Fruit fly (Drosophila melanogaster) whole organism, embryonic: ENCODE data around the gene CG14881.

ENCODE experiments used
- BEAF-32 ChIP-seq: fragments of 200-800 bp; sonication (Bioruptor generic); optimal IDR thresholded peaks from 3 replicates; lab custom pipeline; 2017; ENCODE audit warnings: missing biosample characterization, missing genetic modification characterization, mild to moderate bottlenecking, moderate library complexity, missing genetic modification reagents
- CG10209 ChIP-seq: fragments of 200-800 bp; sonication (Bioruptor generic); optimal IDR thresholded peaks from 3 replicates; lab custom pipeline; 2017; ENCODE audit warnings: missing biosample characterization, mild to moderate bottlenecking, missing genetic modification characterization, missing genetic modification reagents
- CG10366 ChIP-seq: fragments of 200-800 bp; sonication (Bioruptor generic); IDR thresholded peaks from 2 replicates; pipeline ENCODE4 v1.3.6; 2022; ENCODE audit warnings: missing biosample characterization, missing genetic modification characterization
- CG12071 ChIP-seq: fragments of 200-800 bp; sonication (Bioruptor generic); optimal IDR thresholded peaks from 3 replicates; lab custom pipeline; 2018; ENCODE audit warnings: missing biosample characterization, mild to moderate bottlenecking, missing genetic modification characterization
- CG12744 ChIP-seq: fragments of 200-800 bp; sonication (Bioruptor generic); optimal IDR thresholded peaks from 2 replicates; lab custom pipeline; 2016; ENCODE audit warnings: missing biosample characterization, missing genetic modification characterization
- CG13287 ChIP-seq: fragments of 200-800 bp; sonication (Bioruptor generic); IDR thresholded peaks from 2 replicates; pipeline ENCODE4 v1.3.6; 2022; ENCODE audit warnings: missing biosample characterization, missing genetic modification characterization; ENCODE audit not compliant: partially characterized antibody
- CG15696 ChIP-seq: fragments of 200-800 bp; sonication (Bioruptor generic); optimal IDR thresholded peaks from 2 replicates; lab custom pipeline; 2019; ENCODE audit warnings: missing biosample characterization, mild to moderate bottlenecking, missing genetic modification characterization, moderate library complexity
- CG17829 ChIP-seq: fragments of 200-800 bp; optimal IDR thresholded peaks from 2 replicates; lab custom pipeline; 2019; ENCODE audit warnings: missing biosample characterization, mild to moderate bottlenecking, missing genetic modification characterization, moderate library complexity
- CG18011 ChIP-seq: fragments of 200-800 bp; sonication (Bioruptor generic); optimal IDR thresholded peaks from 2 replicates; lab custom pipeline; 2017; ENCODE audit warnings: missing biosample characterization, missing genetic modification characterization, mild to moderate bottlenecking, moderate library complexity, missing genotype
- CG18599 ChIP-seq: fragments of 200-800 bp; sonication (Bioruptor generic); optimal IDR thresholded peaks from 3 replicates; lab custom pipeline; 2017; ENCODE audit warnings: missing biosample characterization, missing genetic modification characterization, mild to moderate bottlenecking, moderate library complexity, missing genetic modification reagents
- CG30020 ChIP-seq: fragments of 200-800 bp; optimal IDR thresholded peaks from 2 replicates; lab custom pipeline; 2019; ENCODE audit warnings: missing biosample characterization, mild to moderate bottlenecking, missing genetic modification characterization, moderate library complexity
- CG32772 ChIP-seq: fragments of 200-800 bp; sonication (Bioruptor generic); IDR thresholded peaks from 2 replicates; pipeline ENCODE4 v1.3.6; 2022; ENCODE audit warnings: missing biosample characterization, missing genetic modification characterization
- CG34224 ChIP-seq: fragments of 200-800 bp; sonication (Bioruptor generic); IDR thresholded peaks from 3 replicates; pipeline ENCODE4 v1.3.6; 2022; ENCODE audit warnings: missing biosample characterization, missing genetic modification characterization; ENCODE audit not compliant: partially characterized antibody
- CG4282 ChIP-seq: fragments of 200-800 bp; sonication (Bioruptor generic); optimal IDR thresholded peaks from 2 replicates; lab custom pipeline; 2016; ENCODE audit warnings: missing biosample characterization, missing genetic modification characterization
- CG4360 ChIP-seq: fragments of 200-800 bp; sonication (Bioruptor generic); IDR thresholded peaks from 2 replicates; pipeline ENCODE4 v1.3.6; 2022; ENCODE audit warnings: missing biosample characterization, missing genetic modification characterization
- CG4854 ChIP-seq: fragments of 200-800 bp; sonication (Bioruptor generic); optimal IDR thresholded peaks from 2 replicates; lab custom pipeline; 2016; ENCODE audit warnings: missing biosample characterization, missing genetic modification characterization, inconsistent platforms
- CG6683 ChIP-seq: fragments of 200-800 bp; sonication (Bioruptor generic); optimal IDR thresholded peaks from 2 replicates; lab custom pipeline; 2017; ENCODE audit warnings: missing biosample characterization, mild to moderate bottlenecking, missing genetic modification characterization, missing genetic modification reagents
- CG7839 ChIP-seq: fragments of 200-800 bp; sonication (Bioruptor generic); optimal IDR thresholded peaks from 3 replicates; lab custom pipeline; 2018; ENCODE audit warnings: missing biosample characterization, mild to moderate bottlenecking, missing genetic modification characterization, moderate library complexity
- CG8290 ChIP-seq, 3 experiments: fragments of 200-800 bp; sonication (Bioruptor generic); optimal IDR thresholded peaks; 2 replicates each; lab custom pipeline; 2016 to 2019; ENCODE audit warnings: missing biosample characterization in 3 of 3, missing genetic modification characterization in 3 of 3, mild to moderate bottlenecking in 2 of 3, moderate library complexity in 1 of 3
- CG9437 ChIP-seq: fragments of 200-800 bp; sonication (Bioruptor generic); optimal IDR thresholded peaks from 2 replicates; lab custom pipeline; 2018; ENCODE audit warnings: missing biosample characterization, mild to moderate bottlenecking, missing genetic modification characterization
- CHES-1-like ChIP-seq: fragments of 200-800 bp; sonication (Bioruptor generic); optimal IDR thresholded peaks from 2 replicates; lab custom pipeline; 2016; ENCODE audit warnings: missing biosample characterization, missing genetic modification characterization
- CTCF ChIP-seq: fragments of 200-800 bp; sonication (Bioruptor generic); optimal IDR thresholded peaks from 2 replicates; lab custom pipeline; 2017; ENCODE audit warnings: missing biosample characterization, mild to moderate bottlenecking, missing genetic modification characterization, moderate library complexity
- Ets97D ChIP-seq: fragments of 200-800 bp; sonication (Bioruptor generic); optimal IDR thresholded peaks from 3 replicates; lab custom pipeline; 2016; ENCODE audit warnings: missing biosample characterization, missing genetic modification characterization
- Fer2 ChIP-seq: fragments of 200-800 bp; sonication (Bioruptor generic); optimal IDR thresholded peaks from 2 replicates; lab custom pipeline; 2018; ENCODE audit warnings: missing biosample characterization, mild to moderate bottlenecking, missing genetic modification characterization, moderate library complexity
- HLH3B ChIP-seq: fragments of 200-800 bp; sonication (Bioruptor generic); IDR thresholded peaks from 2 replicates; pipeline ENCODE4 v1.3.6; 2022; ENCODE audit warnings: missing biosample characterization, missing genetic modification characterization
- Hey ChIP-seq: fragments of 200-800 bp; sonication (Bioruptor generic); optimal IDR thresholded peaks from 3 replicates; lab custom pipeline; 2018; ENCODE audit warnings: missing biosample characterization, mild to moderate bottlenecking, missing genetic modification characterization
- Lim3 ChIP-seq: fragments of 200-800 bp; sonication (Bioruptor generic); IDR thresholded peaks from 2 replicates; pipeline ENCODE4 v1.3.6; 2022; ENCODE audit warnings: missing biosample characterization, missing genetic modification characterization
- Sin3A ChIP-seq: fragments of >200 bp; optimal IDR thresholded peaks from 2 replicates; lab custom pipeline; 2018
- az2 ChIP-seq: fragments of 200-800 bp; sonication (Bioruptor generic); optimal IDR thresholded peaks from 3 replicates; lab custom pipeline; 2016; ENCODE audit warnings: missing biosample characterization, missing genetic modification characterization
- bigmax ChIP-seq: fragments of 200-800 bp; sonication (Bioruptor generic); optimal IDR thresholded peaks from 2 replicates; lab custom pipeline; 2018; ENCODE audit warnings: missing biosample characterization, mild to moderate bottlenecking, missing genetic modification characterization
- cato ChIP-seq: fragments of 200-800 bp; sonication (Bioruptor generic); optimal IDR thresholded peaks from 2 replicates; lab custom pipeline; 2016; ENCODE audit warnings: missing biosample characterization, missing genetic modification characterization, borderline replicate concordance
- caup ChIP-seq: fragments of 200-800 bp; sonication (Bioruptor generic); optimal IDR thresholded peaks from 3 replicates; lab custom pipeline; 2017; ENCODE audit warnings: missing biosample characterization, mild to moderate bottlenecking, missing genetic modification characterization, moderate library complexity; ENCODE audit not compliant: severe bottlenecking
- croc ChIP-seq: fragments of 200-800 bp; sonication (Bioruptor generic); conservative IDR thresholded peaks from 3 replicates; pipeline ENCODE4 v1.3.6; 2022; ENCODE audit warnings: missing biosample characterization, missing genetic modification characterization
- crol ChIP-seq: fragments of 200-800 bp; sonication (Bioruptor generic); IDR thresholded peaks from 2 replicates; pipeline ENCODE4 v1.3.6; 2022; ENCODE audit warnings: missing biosample characterization, missing genetic modification characterization
- dpn ChIP-seq, 2 experiments: fragments of 200-800 bp; sonication (Bioruptor generic); optimal IDR thresholded peaks; 3 replicates each; lab custom pipeline; 2016; ENCODE audit warnings: missing biosample characterization in 2 of 2, missing genetic modification characterization in 2 of 2
- ems ChIP-seq: fragments of 200-800 bp; sonication (Bioruptor generic); optimal IDR thresholded peaks from 3 replicates; lab custom pipeline; 2016; ENCODE audit warnings: missing biosample characterization, missing genetic modification characterization
- insv ChIP-seq, 2 experiments: fragments of 200-800 bp; sonication (Bioruptor generic); optimal IDR thresholded peaks; 3 replicates each; lab custom pipeline; 2016 to 2018; ENCODE audit warnings: missing biosample characterization in 2 of 2, missing genetic modification characterization in 2 of 2
- jing ChIP-seq: fragments of 200-800 bp; sonication (Bioruptor generic); optimal IDR thresholded peaks from 2 replicates; lab custom pipeline; 2018; ENCODE audit warnings: missing biosample characterization, mild to moderate bottlenecking, missing genetic modification characterization
- nau ChIP-seq: fragments of 200-800 bp; sonication (Bioruptor generic); optimal IDR thresholded peaks from 3 replicates; lab custom pipeline; 2017; ENCODE audit warnings: missing biosample characterization, mild to moderate bottlenecking, missing genetic modification characterization, missing genetic modification reagents
- odd ChIP-seq: fragments of 200-800 bp; sonication (Bioruptor generic); optimal IDR thresholded peaks from 2 replicates; lab custom pipeline; 2017; ENCODE audit warnings: missing biosample characterization, mild to moderate bottlenecking, missing genetic modification characterization
- pnt ChIP-seq: fragments of 200-800 bp; sonication (Bioruptor generic); optimal IDR thresholded peaks from 3 replicates; lab custom pipeline; 2016; ENCODE audit warnings: missing biosample characterization, missing genetic modification characterization
- prd ChIP-seq, 3 experiments: fragments of >200 bp in 2 of 3; fragments of 200-800 bp in 1 of 3; sonication (Bioruptor generic) in 1 of 3; optimal IDR thresholded peaks in 2 of 3; IDR thresholded peaks in 1 of 3; 2 replicates in 2 of 3; 3 replicates in 1 of 3; pipeline versions ENCODE4 v1.3.6 to Lab custom; 2017 to 2022; ENCODE audit warnings: missing biosample characterization in 1 of 3, missing genetic modification characterization in 1 of 3
- rib ChIP-seq: fragments of 200-800 bp; sonication (Bioruptor generic); IDR thresholded peaks from 2 replicates; pipeline ENCODE4 v1.3.6; 2022; ENCODE audit warnings: missing biosample characterization, missing genetic modification characterization
- sens-2 ChIP-seq: fragments of 200-800 bp; sonication (Bioruptor generic); IDR thresholded peaks from 2 replicates; pipeline ENCODE4 v1.3.6; 2022; ENCODE audit warnings: missing biosample characterization, missing genetic modification characterization
- sr ChIP-seq: fragments of 200-800 bp; sonication (Bioruptor generic); IDR thresholded peaks from 3 replicates; pipeline ENCODE4 v1.3.6; 2022; ENCODE audit warnings: missing biosample characterization, missing genetic modification characterization
- tup ChIP-seq: fragments of 200-800 bp; sonication (Bioruptor generic); optimal IDR thresholded peaks from 2 replicates; lab custom pipeline; 2016; ENCODE audit warnings: missing biosample characterization, mild to moderate bottlenecking, missing genetic modification characterization, moderate library complexity
- wor ChIP-seq: fragments of 200-800 bp; sonication (Bioruptor generic); IDR thresholded peaks from 2 replicates; pipeline ENCODE4 v1.3.6; 2022; ENCODE audit warnings: missing biosample characterization, missing genetic modification characterization

Gene CG14881

dm6 chr3R:16448378-16449134, 13.9 kb downstream of the CG14881 start (continued):
- TF ChIP-seq CG10366 (peak; percentile 86), CG4360 (GFP tag; lab: Robert Waterston, UW) (peak; percentile 43; the same call in 1 of the 2 replicates), odd (GFP tag; lab: Kevin White, UChicago) (peak; percentile 54), crol (peak; percentile 68), tup (GFP tag; lab: Kevin White, UChicago) (peak; percentile 58), Ets97D (GFP tag; lab: Kevin White, UChicago) (peak; percentile 31), CTCF (GFP tag; lab: Kevin White, UChicago) (peak; percentile 13), CG4854 (peak; percentile 41), croc (peak; percentile 59), CHES-1-like (no peak), caup (peak; percentile 41), CG12071 (peak; percentile 83), CG8290 (GFP tag; optimal IDR thresholded peaks at IDR 0.05; lab: Kevin White, UChicago) (no peak), CG8290 (tag; optimal IDR thresholded peaks at IDR 0.05; lab: Kevin White, UChicago) (peak in 1 of 2 experiments; percentile 97), sens-2 (GFP tag; lab: Robert Waterston, UW) (peak; percentile 87), jing (peak; percentile 81), CG15696 (tag; lab: Kevin White, UChicago) (no peak), BEAF-32 (no peak), pnt (GFP tag; lab: Kevin White, UChicago) (peak; percentile 82), CG4282 (peak; percentile 45), CG7839 (tag; lab: Kevin White, UChicago) (peak; percentile 52), cato (GFP tag; lab: Kevin White, UChicago) (peak; percentile 58), dpn (GFP tag; optimal IDR thresholded peaks at IDR 0.05; lab: Kevin White, UChicago) (peak in 1 of 2 experiments; percentile 71), CG32772 (GFP tag; lab: Robert Waterston, UW) (peak; percentile 91), CG13287 (GFP tag; lab: Robert Waterston, UW) (no peak)

DNA sequence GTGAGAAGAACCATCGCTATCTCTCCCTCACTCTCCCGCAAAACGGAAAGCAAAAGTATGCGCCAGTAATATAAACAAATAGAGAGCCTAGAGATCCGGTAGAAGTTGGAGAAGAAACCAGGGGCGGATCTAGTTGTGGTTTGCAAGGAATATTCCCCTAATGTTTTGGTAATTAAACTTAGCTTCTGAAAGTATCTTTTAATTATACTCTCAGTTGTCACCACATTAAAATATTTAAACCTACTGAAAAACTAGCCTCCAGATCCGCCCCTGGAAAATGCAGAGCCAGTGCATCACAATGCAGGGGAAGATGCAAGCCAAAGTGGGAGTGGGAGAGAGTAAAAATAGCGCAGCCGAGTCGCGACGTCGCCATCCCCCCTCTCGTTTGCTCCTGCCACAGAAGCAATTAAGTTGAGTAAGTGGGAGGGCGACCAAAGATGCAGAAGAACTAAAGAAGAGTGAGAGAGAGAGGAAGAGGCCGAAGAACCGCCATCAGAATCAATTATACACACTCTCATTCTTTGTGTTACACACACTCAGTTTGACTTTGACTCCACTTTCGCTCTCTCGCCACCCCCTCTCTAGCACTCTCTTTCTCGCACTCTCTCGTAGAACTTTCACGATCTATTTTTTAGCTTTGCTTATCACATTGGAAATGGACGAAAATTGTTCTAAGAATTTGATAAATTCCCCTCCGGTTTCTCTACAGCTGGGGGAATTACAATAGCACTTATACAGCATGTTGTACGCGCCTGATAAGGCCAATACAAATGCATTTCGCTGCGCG, 14.7 kb downstream of the CG14881 start:
- TF ChIP-seq bigmax (peak; percentile 9), rib (GFP tag; lab: Robert Waterston, UW) (peak; percentile 71), CG30020 (tag; lab: Kevin White, UChicago) (peak; percentile 76), CTCF (GFP tag; lab: Kevin White, UChicago) (peak; percentile 48), Lim3 (GFP tag; lab: Robert Waterston, UW) (peak; percentile 66; the same call in 1 of the 2 replicates), CG34224 (GFP tag; lab: Robert Waterston, UW) (no peak), CG17829 (tag; lab: Kevin White, UChicago) (peak; percentile 97), HLH3B (GFP tag; lab: Robert Waterston, UW) (peak; percentile 97), wor (peak; percentile 94), Fer2 (tag; lab: Kevin White, UChicago) (peak; percentile 86), az2 (GFP tag; lab: Kevin White, UChicago) (peak; percentile 94), CG18599 (peak; percentile 83), CG12744 (GFP tag; lab: Kevin White, UChicago) (peak; percentile 75), CG10209 (peak; percentile 90), nau (GFP tag; lab: Kevin White, UChicago) (peak; percentile 77), Hey (tag; lab: Kevin White, UChicago) (peak; percentile 40), insv (GFP tag; optimal IDR thresholded peaks at IDR 0.05; lab: Kevin White, UChicago) (peak; percentile 20 to 40), CG6683 (GFP tag; lab: Kevin White, UChicago) (peak; percentile 49), prd (optimal IDR thresholded peaks at IDR 0.05; lab: Kevin White, UChicago) (no peak), prd (GFP tag; IDR thresholded peaks at IDR 0.05; lab: Robert Waterston, UW) (peak; percentile 97), Sin3A (lab: Kevin White, UChicago) (no peak), sr (GFP tag; lab: Robert Waterston, UW) (peak; percentile 83), ems (GFP tag; lab: Kevin White, UChicago) (peak; percentile 93), CG18011 (GFP tag; lab: Kevin White, UChicago) (no peak), crol (peak; percentile 90), CG9437 (GFP tag; lab: Kevin White, UChicago) (peak; percentile 82)
